Worm (Caenorhabditis elegans) whole organism, young adult: ENCODE measurements around the gene F40G9.17.

ENCODE experiments used
- B0261.1 ChIP-seq: sonication (generic microtip); optimal IDR thresholded peaks from 2 replicates; lab custom pipeline; 2016; ENCODE audit warnings: mild to moderate bottlenecking, missing genetic modification characterization, moderate library complexity, missing compliant biosample characterization
- C17E4.6 ChIP-seq: fragments of 200-800 bp; sonication (Bioruptor generic); IDR thresholded peaks from 2 replicates; pipeline ENCODE4 v1.3.6; 2022; ENCODE audit warnings: missing genetic modification reagents, missing genetic modification characterization, missing compliant biosample characterization
- F23B12.7 ChIP-seq: sonication (generic microtip); optimal IDR thresholded peaks from 2 replicates; lab custom pipeline; 2017; ENCODE audit warnings: missing genetic modification characterization, mild to moderate bottlenecking, missing compliant biosample characterization, antibody characterized with exemption, moderate library complexity; ENCODE audit not compliant: insufficient read depth
- F39B2.1 ChIP-seq: fragments of 200-800 bp; sonication (Bioruptor generic); IDR thresholded peaks from 2 replicates; pipeline ENCODE4 v1.3.6; 2022; ENCODE audit warnings: missing genetic modification reagents, missing genetic modification characterization, missing compliant biosample characterization
- Y53G8AR.9 ChIP-seq: fragments of 200-800 bp; sonication (Bioruptor generic); conservative IDR thresholded peaks from 2 replicates; pipeline ENCODE4 v1.3.6; 2022; ENCODE audit warnings: missing genetic modification reagents, missing genetic modification characterization, missing compliant biosample characterization
- Y79H2A.3 ChIP-seq: fragments of 200-800 bp; sonication (Bioruptor generic); conservative IDR thresholded peaks from 2 replicates; pipeline ENCODE4 v1.3.6; 2022; ENCODE audit warnings: missing genetic modification reagents, missing genetic modification characterization, missing compliant biosample characterization
- Y95B8A.8 ChIP-seq: fragments of 200-800 bp; sonication (Bioruptor generic); IDR thresholded peaks from 2 replicates; pipeline ENCODE4 v1.3.6; 2022; ENCODE audit warnings: missing genetic modification reagents, missing genetic modification characterization, missing compliant biosample characterization
- aptf-2 ChIP-seq: fragments of 200-800 bp; sonication (Bioruptor generic); conservative IDR thresholded peaks from 2 replicates; pipeline ENCODE4 v1.3.6; 2022; ENCODE audit warnings: missing genetic modification reagents, missing genetic modification characterization, missing compliant biosample characterization
- attf-3 ChIP-seq: fragments of 200-800 bp; sonication (Bioruptor generic); conservative IDR thresholded peaks from 2 replicates; pipeline ENCODE4 v1.3.6; 2022; ENCODE audit warnings: missing genetic modification reagents, missing genetic modification characterization, missing compliant biosample characterization
- ccch-3 ChIP-seq: fragments of 200-800 bp; sonication (Bioruptor generic); optimal IDR thresholded peaks from 2 replicates; lab custom pipeline; 2018; ENCODE audit warnings: mild to moderate bottlenecking, missing genetic modification characterization, missing compliant biosample characterization
- cebp-1 ChIP-seq, 2 experiments: fragments of 200-800 bp in 1 of 2; sonication (Bioruptor generic) in 1 of 2; sonication (generic microtip) in 1 of 2; IDR thresholded peaks in 1 of 2; optimal IDR thresholded peaks in 1 of 2; 2 replicates each; pipeline versions ENCODE4 v1.3.6 to Lab custom; 2017 to 2022; ENCODE audit warnings: missing compliant biosample characterization in 2 of 2, missing genetic modification characterization in 2 of 2, mild to moderate bottlenecking in 1 of 2, missing genetic modification reagents in 1 of 2, moderate library complexity in 1 of 2
- ceh-40 ChIP-seq: fragments of 200-800 bp; sonication (Bioruptor generic); IDR thresholded peaks from 2 replicates; pipeline ENCODE4 v1.3.6; 2022; ENCODE audit warnings: missing genetic modification characterization, missing compliant biosample characterization
- dox-1 ChIP-seq: fragments of 200-800 bp; sonication (Bioruptor generic); IDR thresholded peaks from 2 replicates; pipeline ENCODE4 v1.3.6; 2022; ENCODE audit warnings: missing genetic modification reagents, missing genetic modification characterization, missing compliant biosample characterization
- egl-44 ChIP-seq: fragments of 200-800 bp; sonication (Bioruptor generic); IDR thresholded peaks from 2 replicates; pipeline ENCODE4 v1.3.6; 2022; ENCODE audit warnings: missing genetic modification reagents, missing genetic modification characterization, missing compliant biosample characterization
- gei-17 ChIP-seq: fragments of 200-800 bp; sonication (Bioruptor generic); optimal IDR thresholded peaks from 2 replicates; lab custom pipeline; 2018; ENCODE audit warnings: mild to moderate bottlenecking, missing genetic modification characterization, missing compliant biosample characterization
- him-1 ChIP-seq: sonication (generic microtip); optimal IDR thresholded peaks from 2 replicates; lab custom pipeline; 2016; ENCODE audit warnings: missing genotype, missing genetic modification reagents, missing genetic modification characterization, missing compliant biosample characterization
- hmg-20 ChIP-seq: fragments of 200-800 bp; sonication (Bioruptor generic); IDR thresholded peaks from 2 replicates; pipeline ENCODE4 v1.3.6; 2022; ENCODE audit warnings: missing genetic modification reagents, missing genetic modification characterization, missing compliant biosample characterization
- lag-1 ChIP-seq: fragments of 200-800 bp; sonication (Bioruptor generic); IDR thresholded peaks from 2 replicates; pipeline ENCODE4 v1.3.6; 2022; ENCODE audit warnings: missing genetic modification reagents, missing genetic modification characterization, missing compliant biosample characterization
- let-526 ChIP-seq: fragments of 200-800 bp; sonication (Bioruptor generic); IDR thresholded peaks from 2 replicates; pipeline ENCODE4 v1.3.6; 2022; ENCODE audit warnings: missing genetic modification reagents, missing genetic modification characterization, missing compliant biosample characterization
- lin-26 ChIP-seq: fragments of 200-800 bp; sonication (Bioruptor generic); IDR thresholded peaks from 2 replicates; pipeline ENCODE4 v1.3.6; 2022; ENCODE audit warnings: missing genetic modification reagents, missing genetic modification characterization, missing compliant biosample characterization
- lin-40 ChIP-seq: sonication (generic microtip); optimal IDR thresholded peaks from 2 replicates; lab custom pipeline; 2016; ENCODE audit warnings: missing genetic modification characterization, mild to moderate bottlenecking, missing compliant biosample characterization, missing genotype, missing genetic modification reagents
- madf-3 ChIP-seq: fragments of 200-800 bp; sonication (Bioruptor generic); IDR thresholded peaks from 2 replicates; pipeline ENCODE4 v1.3.6; 2022; ENCODE audit warnings: missing genetic modification reagents, missing genetic modification characterization, missing compliant biosample characterization
- mel-28 ChIP-seq: sonication (generic microtip); optimal IDR thresholded peaks from 2 replicates; lab custom pipeline; 2016; ENCODE audit warnings: borderline replicate concordance, mild to moderate bottlenecking, missing genetic modification characterization, missing compliant biosample characterization
- mes-4 ChIP-seq: sonication (generic microtip); optimal IDR thresholded peaks from 2 replicates; lab custom pipeline; 2016; ENCODE audit warnings: missing genotype, missing genetic modification characterization, missing compliant biosample characterization
- nfya-2 ChIP-seq: fragments of 200-800 bp; sonication (Bioruptor generic); IDR thresholded peaks from 2 replicates; pipeline ENCODE4 v1.3.6; 2022; ENCODE audit warnings: missing genetic modification reagents, missing genetic modification characterization, missing compliant biosample characterization
- nhr-80 ChIP-seq: sonication (generic microtip); optimal IDR thresholded peaks from 2 replicates; lab custom pipeline; 2016; ENCODE audit warnings: missing genetic modification characterization, missing compliant biosample characterization
- nhr-90 ChIP-seq: sonication (generic microtip); optimal IDR thresholded peaks from 2 replicates; lab custom pipeline; 2016; ENCODE audit warnings: missing genotype, mild to moderate bottlenecking, missing genetic modification characterization, missing compliant biosample characterization
- repo-1 ChIP-seq: sonication (generic microtip); optimal IDR thresholded peaks from 2 replicates; lab custom pipeline; 2017; ENCODE audit warnings: mild to moderate bottlenecking, missing genetic modification characterization, missing compliant biosample characterization
- snpc-1.3 ChIP-seq: sonication (generic microtip); optimal IDR thresholded peaks from 2 replicates; lab custom pipeline; 2017; ENCODE audit warnings: missing genetic modification characterization, mild to moderate bottlenecking, missing compliant biosample characterization, antibody characterized with exemption, moderate library complexity, missing genotype, missing genetic modification reagents; ENCODE audit not compliant: insufficient read depth
- snpc-3.4 ChIP-seq: sonication (generic microtip); optimal IDR thresholded peaks from 2 replicates; lab custom pipeline; 2017; ENCODE audit warnings: missing genetic modification characterization, mild to moderate bottlenecking, missing compliant biosample characterization, antibody characterized with exemption, moderate library complexity, missing genotype, missing genetic modification reagents
- sptf-2 ChIP-seq: fragments of 200-800 bp; sonication (Bioruptor generic); optimal IDR thresholded peaks from 2 replicates; lab custom pipeline; 2018; ENCODE audit warnings: mild to moderate bottlenecking, missing genetic modification characterization, missing compliant biosample characterization
- tbp1 ChIP-seq: fragments of 200-800 bp; sonication (Bioruptor generic); optimal IDR thresholded peaks from 2 replicates; lab custom pipeline; 2018; ENCODE audit warnings: mild to moderate bottlenecking, missing genetic modification characterization, missing compliant biosample characterization
- tlf-1 ChIP-seq: fragments of 200-800 bp; sonication (Bioruptor generic); optimal IDR thresholded peaks from 2 replicates; lab custom pipeline; 2018; ENCODE audit warnings: mild to moderate bottlenecking, missing genetic modification characterization, missing compliant biosample characterization
- unc-130 ChIP-seq: sonication (generic microtip); optimal IDR thresholded peaks from 2 replicates; lab custom pipeline; 2016; ENCODE audit warnings: missing genetic modification reagents, missing genetic modification characterization, missing compliant biosample characterization
- zfh-2 ChIP-seq: fragments of 200-800 bp; sonication (Bioruptor generic); conservative IDR thresholded peaks from 2 replicates; pipeline ENCODE4 v1.3.6; 2022; ENCODE audit warnings: missing genetic modification reagents, missing genetic modification characterization, missing compliant biosample characterization
- ztf-18 ChIP-seq: sonication (generic microtip); optimal IDR thresholded peaks from 2 replicates; lab custom pipeline; 2016; ENCODE audit warnings: missing genotype, mild to moderate bottlenecking, missing genetic modification characterization, missing compliant biosample characterization
- ztf-25 ChIP-seq: fragments of 200-800 bp; sonication (Bioruptor generic); IDR thresholded peaks from 2 replicates; pipeline ENCODE4 v1.3.6; 2022; ENCODE audit warnings: missing genetic modification reagents, missing genetic modification characterization, missing compliant biosample characterization
- ztf-6 ChIP-seq: fragments of 200-800 bp; sonication (Bioruptor generic); IDR thresholded peaks from 2 replicates; pipeline ENCODE4 v1.3.6; 2022; ENCODE audit warnings: missing genetic modification reagents, missing genetic modification characterization, missing compliant biosample characterization

Gene F40G9.17

DNA sequence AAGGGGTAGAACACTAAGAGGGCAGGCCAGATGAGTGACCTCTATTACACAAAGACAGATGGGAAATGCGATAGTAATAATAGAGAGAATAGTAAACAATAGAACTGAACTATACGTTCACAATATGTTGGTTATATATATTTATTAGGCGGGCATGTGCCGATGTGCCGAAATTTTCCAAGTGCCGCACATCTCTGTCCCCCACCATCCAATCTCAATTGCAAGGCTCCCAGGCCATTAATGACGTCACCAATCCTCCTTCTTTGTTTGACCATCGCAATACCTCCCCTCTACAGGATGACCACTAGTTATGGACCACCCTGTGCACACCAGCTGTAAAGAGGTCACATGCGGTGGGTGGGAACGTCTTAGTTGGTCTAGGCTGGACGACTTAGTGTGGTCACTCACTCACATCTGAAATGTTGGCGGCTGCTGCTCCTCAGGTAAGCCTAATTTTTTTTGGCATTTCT is 15.1 kb upstream of the F40G9.17 start, which contains the start of gene F40G9.6:
F40G9.6 (plus strand) TSS at position 420 of the 470 bp plus-strand sequence.
- TF ChIP-seq C17E4.6 (GFP tag; lab: Robert Waterston, UW), result no peak
- no peak for TF ChIP-seq unc-130 (GFP tag; lab: Kevin White, UChicago)
- TF ChIP-seq him-1 (tag; lab: Kevin White, UChicago), result no peak
- TF ChIP-seq hmg-20, result no peak
- no peak for TF ChIP-seq nhr-80
- TF ChIP-seq ztf-25 (GFP tag; lab: Robert Waterston, UW), result no peak
- TF ChIP-seq F23B12.7 (tag; lab: Kevin White, UChicago), result no peak
- no peak for TF ChIP-seq egl-44 (GFP tag; lab: Robert Waterston, UW)
- TF ChIP-seq ccch-3 (GFP tag; lab: Kevin White, UChicago), result no peak
- TF ChIP-seq ztf-6 (GFP tag; lab: Robert Waterston, UW), result no peak
- no peak for TF ChIP-seq sptf-2

DNA sequence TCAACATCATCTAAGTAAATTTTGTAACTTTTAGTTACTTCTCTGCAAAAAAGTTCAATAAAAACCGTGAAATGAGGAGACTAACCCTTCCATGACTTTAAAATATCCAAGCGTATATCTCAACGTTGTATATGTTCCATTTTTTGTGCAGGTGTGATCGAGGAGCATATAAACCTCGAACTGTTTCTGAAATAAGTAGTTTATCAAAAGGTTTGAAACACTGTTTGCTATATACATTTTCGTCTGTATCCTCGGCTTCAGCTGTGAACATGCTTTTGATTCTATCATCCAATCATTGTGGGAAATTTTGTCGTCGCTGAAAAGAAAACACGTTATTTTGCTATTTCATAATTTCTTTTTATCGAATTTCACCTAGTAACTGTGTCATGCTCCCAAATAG is 13.3 kb upstream of the F40G9.17 start, which contains the start of gene F40G9.5:
F40G9.5 (plus strand) TSS at position 301 of the 400 bp plus-strand sequence.
- no peak for TF ChIP-seq lin-26
- no peak for TF ChIP-seq Y79H2A.3 (GFP tag; lab: Robert Waterston, UW)
- TF ChIP-seq gei-17 (GFP tag; lab: Kevin White, UChicago), result no peak
- no peak for TF ChIP-seq let-526 (GFP tag; lab: Robert Waterston, UW)
- no peak for TF ChIP-seq nhr-90 (tag; lab: Kevin White, UChicago)
- TF ChIP-seq attf-3 (GFP tag; lab: Robert Waterston, UW), result no peak
- no peak for TF ChIP-seq ztf-18 (tag; lab: Kevin White, UChicago)

ce11 chrIII:182080-182479 is 12.2 kb upstream of the F40G9.17 start, which contains the start of gene F40G9.15:
Gene F40G9.15, plus strand, starts transcription at chrIII:182380.
- TF ChIP-seq B0261.1 (tag; lab: Kevin White, UChicago) (no peak), tbp1 (GFP tag; lab: Kevin White, UChicago) (no peak), ztf-6 (GFP tag; lab: Robert Waterston, UW) (no peak), repo-1 (tag; lab: Kevin White, UChicago) (no peak), F39B2.1 (GFP tag; lab: Robert Waterston, UW) (no peak), snpc-1.3 (tag; lab: Kevin White, UChicago) (no peak), nfya-2 (GFP tag; lab: Robert Waterston, UW) (no peak), tlf-1 (no peak), cebp-1 (GFP tag; IDR thresholded peaks at IDR 0.05; lab: Robert Waterston, UW) (no peak), cebp-1 (tag; optimal IDR thresholded peaks at IDR 0.05; lab: Kevin White, UChicago) (no peak)

- TF ChIP-seq aptf-2 (GFP tag; lab: Robert Waterston, UW), result no peak
- TF ChIP-seq lin-40 (tag; lab: Kevin White, UChicago), result no peak
- TF ChIP-seq snpc-3.4 (tag; lab: Kevin White, UChicago), result no peak
- no peak for TF ChIP-seq lag-1 (GFP tag; lab: Robert Waterston, UW)
- TF ChIP-seq dox-1 (GFP tag; lab: Robert Waterston, UW), result no peak
- no peak for TF ChIP-seq ceh-40
- no peak for TF ChIP-seq Y95B8A.8 (GFP tag; lab: Robert Waterston, UW)
- TF ChIP-seq zfh-2, result no peak
- TF ChIP-seq Y53G8AR.9 (GFP tag; lab: Robert Waterston, UW), result no peak
- no peak for TF ChIP-seq nfya-2 (GFP tag; lab: Robert Waterston, UW)
- TF ChIP-seq madf-3 (GFP tag; lab: Robert Waterston, UW), result no peak
- no peak for TF ChIP-seq mel-28
- no peak for TF ChIP-seq mes-4 (tag; lab: Kevin White, UChicago)
These were observed 11.2 kb upstream of the F40G9.17 start for ce11 chrIII:183072-183471.
